In genomic region chr2L:16287602-16288392, dm6 we compare ENCODE assay signal across 6 fruit fly cellular contexts.
TF ChIP-seq lines count a peak whose summit lies in the region.

Gene crp (minus strand): TSS chr2L:16287730.
Gene pkaap (plus strand): TSS chr2L:16288290.

- peak; percentile 98 for TF ChIP-seq CTCF in S2 (optimal IDR thresholded peaks at IDR 0.05; lab: Kevin White, UChicago)
- TF ChIP-seq CTCF in whole organism, embryonic (GFP tag; optimal IDR thresholded peaks at IDR 0.05; lab: Kevin White, UChicago) = peak; percentile 100

TF ChIP-seq in whole organism, adult, 20 proteins besides CTCF, POLR2A, EP300 and RAD21 (continues in another document):
- TF ChIP-seq CG5204 (GFP tag; optimal IDR thresholded peaks at IDR 0.05; lab: Kevin White, UChicago) (no peak), Clk (GFP tag; optimal IDR thresholded peaks at IDR 0.05; lab: Kevin White, UChicago) (peak; percentile 63), Crg-1 (GFP tag; optimal IDR thresholded peaks at IDR 0.05; lab: Kevin White, UChicago) (peak; percentile 94), CG11617 (GFP tag; optimal IDR thresholded peaks at IDR 0.05; lab: Kevin White, UChicago) (peak; percentile 58), pad (GFP tag; optimal IDR thresholded peaks at IDR 0.05; lab: Kevin White, UChicago) (peak; percentile 73), cic (GFP tag; optimal IDR thresholded peaks at IDR 0.05; lab: Kevin White, UChicago) (peak; percentile 82), CG1620 (GFP tag; optimal IDR thresholded peaks at IDR 0.05; lab: Kevin White, UChicago) (peak; percentile 96), Hr96 (GFP tag; optimal IDR thresholded peaks at IDR 0.05; lab: Kevin White, UChicago) (peak; percentile 91), CG7101 (tag; optimal IDR thresholded peaks at IDR 0.05; lab: Kevin White, UChicago) (peak; percentile 73), cnc (optimal IDR thresholded peaks at IDR 0.05; lab: Kevin White, UChicago) (no peak), CG12768 (GFP tag; optimal IDR thresholded peaks at IDR 0.05; lab: Kevin White, UChicago) (peak; percentile 77), tj (GFP tag; optimal IDR thresholded peaks at IDR 0.05; lab: Kevin White, UChicago) (peak; percentile 60), CG7045 (GFP tag; optimal IDR thresholded peaks at IDR 0.05; lab: Kevin White, UChicago) (peak; percentile 67), Mnt (GFP tag; optimal IDR thresholded peaks at IDR 0.05; lab: Kevin White, UChicago) (peak; percentile 91), ovo (GFP tag; optimal IDR thresholded peaks at IDR 0.05; lab: Kevin White, UChicago) (peak; percentile 93), toe (GFP tag; optimal IDR thresholded peaks at IDR 0.05; lab: Kevin White, UChicago) (peak; percentile 92), CG33017 (tag; optimal IDR thresholded peaks at IDR 0.05; lab: Kevin White, UChicago) (peak; percentile 40), bab1 (GFP tag; optimal IDR thresholded peaks at IDR 0.05; lab: Kevin White, UChicago) (peak; percentile 64)

TF ChIP-seq in whole organism, embryonic, 481 proteins besides CTCF, POLR2A, EP300 and RAD21 (continues in another document):
- no peak for TF ChIP-seq gsb (GFP tag; IDR thresholded peaks at IDR 0.05; lab: Robert Waterston, UW)
- TF ChIP-seq Hmx (GFP tag; optimal IDR thresholded peaks at IDR 0.05; lab: Kevin White, UChicago) = peak; percentile 78
- TF ChIP-seq Ravus (GFP tag; IDR thresholded peaks at IDR 0.05; lab: Robert Waterston, UW) = no peak
- peak; percentile 71 for TF ChIP-seq zf30C (GFP tag; optimal IDR thresholded peaks at IDR 0.05; lab: Kevin White, UChicago)
- no peak for TF ChIP-seq knrl (GFP tag; IDR thresholded peaks at IDR 0.05; lab: Robert Waterston, UW; ENCODE audit: partially characterized antibody)
- TF ChIP-seq gce (GFP tag; IDR thresholded peaks at IDR 0.05; lab: Robert Waterston, UW) = no peak
- no peak for TF ChIP-seq CG9437 (GFP tag; optimal IDR thresholded peaks at IDR 0.05; lab: Kevin White, UChicago)
- no peak for TF ChIP-seq al (GFP tag; IDR thresholded peaks at IDR 0.05; lab: Robert Waterston, UW)
- peak; percentile 36 for TF ChIP-seq luna (GFP tag; optimal IDR thresholded peaks at IDR 0.05; lab: Kevin White, UChicago)
- peak; percentile 90 for TF ChIP-seq CG5245 (GFP tag; optimal IDR thresholded peaks at IDR 0.05; lab: Kevin White, UChicago)
- no peak for TF ChIP-seq NFAT (GFP tag; IDR thresholded peaks at IDR 0.05; lab: Robert Waterston, UW)
- peak; percentile 20 for TF ChIP-seq sima (GFP tag; optimal IDR thresholded peaks at IDR 0.05; lab: Kevin White, UChicago)
- no peak for TF ChIP-seq CG32532 (GFP tag; IDR thresholded peaks at IDR 0.05; lab: Robert Waterston, UW)
- peak; percentile 93 for TF ChIP-seq Sry-δ (GFP tag; optimal IDR thresholded peaks at IDR 0.05; lab: Kevin White, UChicago)
- no peak for TF ChIP-seq inv (GFP tag; IDR thresholded peaks at IDR 0.05; lab: Robert Waterston, UW; ENCODE audit: partially characterized antibody)
- no peak for TF ChIP-seq CG4404 (GFP tag; IDR thresholded peaks at IDR 0.05; lab: Robert Waterston, UW)
- TF ChIP-seq ham (GFP tag; IDR thresholded peaks at IDR 0.05; lab: Robert Waterston, UW) = no peak
- peak; percentile 77 for TF ChIP-seq Dip3 (GFP tag; optimal IDR thresholded peaks at IDR 0.05; lab: Kevin White, UChicago)
- no peak for TF ChIP-seq hth (optimal IDR thresholded peaks at IDR 0.05; lab: Kevin White, UChicago)

TF ChIP-seq in whole organism, prepupa, 60 proteins besides CTCF, POLR2A, EP300 and RAD21 (continues in another document):
- TF ChIP-seq CG8319 (GFP tag; optimal IDR thresholded peaks at IDR 0.05; lab: Kevin White, UChicago) (peak; percentile 25), CG10669 (GFP tag; optimal IDR thresholded peaks at IDR 0.05; lab: Kevin White, UChicago) (peak; percentile 15), CG10631 (GFP tag; optimal IDR thresholded peaks at IDR 0.05; lab: Kevin White, UChicago) (peak; percentile 34), CG11294 (GFP tag; IDR thresholded peaks at IDR 0.05; lab: Robert Waterston, UW) (no peak), salr (GFP tag; optimal IDR thresholded peaks at IDR 0.05; lab: Kevin White, UChicago) (peak in 1 of 2 experiments; percentile 27), net (GFP tag; optimal IDR thresholded peaks at IDR 0.05; lab: Kevin White, UChicago) (peak; percentile 52), CG6163 (GFP tag; IDR thresholded peaks at IDR 0.05; lab: Robert Waterston, UW) (no peak), CG16779 (tag; optimal IDR thresholded peaks at IDR 0.05; lab: Kevin White, UChicago) (peak; percentile 14), CG15336 (GFP tag; IDR thresholded peaks at IDR 0.05; lab: Robert Waterston, UW) (no peak), Eip93F (GFP tag; optimal IDR thresholded peaks at IDR 0.05; lab: Kevin White, UChicago) (peak; percentile 57), Ets96B (tag; optimal IDR thresholded peaks at IDR 0.05; lab: Kevin White, UChicago) (no peak), achi (GFP tag; optimal IDR thresholded peaks at IDR 0.05; lab: Kevin White, UChicago) (peak; percentile 21), Smox (GFP tag; optimal IDR thresholded peaks at IDR 0.05; lab: Kevin White, UChicago) (peak; percentile 77), fkh (GFP tag; optimal IDR thresholded peaks at IDR 0.05; lab: Kevin White, UChicago) (peak; percentile 94), CG9139 (GFP tag; optimal IDR thresholded peaks at IDR 0.05; lab: Kevin White, UChicago) (peak; percentile 57), vri (GFP tag; optimal IDR thresholded peaks at IDR 0.05; lab: Kevin White, UChicago) (peak; percentile 58), Ets21C (GFP tag; optimal IDR thresholded peaks at IDR 0.05; lab: Kevin White, UChicago) (peak; percentile 60), Eip78C (GFP tag; lab: Kevin White, UChicago) (peak; percentile 80), CG8119 (GFP tag; IDR thresholded peaks at IDR 0.05; lab: Robert Waterston, UW) (no peak), CG6808 (GFP tag; optimal IDR thresholded peaks at IDR 0.05; lab: Kevin White, UChicago) (peak; percentile 17)

TF ChIP-seq in whole organism, pupa, 21 proteins besides CTCF, POLR2A, EP300 and RAD21:
- TF ChIP-seq CG17806 (tag; optimal IDR thresholded peaks at IDR 0.05; lab: Kevin White, UChicago) (peak; percentile 1), CG34367 (tag; optimal IDR thresholded peaks at IDR 0.05; lab: Kevin White, UChicago) (peak; percentile 34), Snoo (tag; optimal IDR thresholded peaks at IDR 0.05; lab: Kevin White, UChicago) (peak; percentile 57), CG15710 (tag; optimal IDR thresholded peaks at IDR 0.05; lab: Kevin White, UChicago) (peak; percentile 12), CG10348 (GFP tag; IDR thresholded peaks at IDR 0.05; lab: Robert Waterston, UW) (no peak), CG8301 (tag; optimal IDR thresholded peaks at IDR 0.05; lab: Kevin White, UChicago) (no peak), EcR (GFP tag; optimal IDR thresholded peaks at IDR 0.05; lab: Kevin White, UChicago) (no peak), CG14655 (GFP tag; optimal IDR thresholded peaks at IDR 0.05; lab: Kevin White, UChicago) (no peak), rn (GFP tag; IDR thresholded peaks at IDR 0.05; lab: Robert Waterston, UW) (no peak), CG13204 (GFP tag; optimal IDR thresholded peaks at IDR 0.05; lab: Kevin White, UChicago) (peak; percentile 48), Pif1A (GFP tag; optimal IDR thresholded peaks at IDR 0.05; lab: Kevin White, UChicago) (no peak), gl (tag; optimal IDR thresholded peaks at IDR 0.05; lab: Kevin White, UChicago) (peak; percentile 18), CG32121 (GFP tag; IDR thresholded peaks at IDR 0.05; lab: Robert Waterston, UW) (no peak), CG4496 (GFP tag; IDR thresholded peaks at IDR 0.05; lab: Robert Waterston, UW) (no peak), Ets98B (GFP tag; IDR thresholded peaks at IDR 0.05; lab: Robert Waterston, UW) (no peak), CG8159 (tag; optimal IDR thresholded peaks at IDR 0.05; lab: Kevin White, UChicago) (peak; percentile 50), D1 (tag; optimal IDR thresholded peaks at IDR 0.05; lab: Kevin White, UChicago) (no peak), fd96Ca (GFP tag; IDR thresholded peaks at IDR 0.05; lab: Robert Waterston, UW) (no peak), CG12605 (GFP tag; IDR thresholded peaks at IDR 0.05; lab: Robert Waterston, UW) (no peak), Pif1B (GFP tag; optimal IDR thresholded peaks at IDR 0.05; lab: Kevin White, UChicago) (peak; percentile 64), CG9948 (tag; optimal IDR thresholded peaks at IDR 0.05; lab: Kevin White, UChicago) (no peak)

TF ChIP-seq in whole organism, wandering third instar larva, 38 proteins besides CTCF, POLR2A, EP300 and RAD21 (continues in another document):
- TF ChIP-seq foxo (GFP tag; optimal IDR thresholded peaks at IDR 0.05; lab: Kevin White, UChicago) (peak; percentile 66 to 88), tai (GFP tag; optimal IDR thresholded peaks at IDR 0.05; lab: Kevin White, UChicago) (peak; percentile 97), rgr (GFP tag; optimal IDR thresholded peaks at IDR 0.05; lab: Kevin White, UChicago) (peak; percentile 86), dmrt93B (GFP tag; optimal IDR thresholded peaks at IDR 0.05; lab: Kevin White, UChicago) (peak; percentile 42), ey (GFP tag; optimal IDR thresholded peaks at IDR 0.05; lab: Kevin White, UChicago) (peak; percentile 76), h (GFP tag; optimal IDR thresholded peaks at IDR 0.05; lab: Kevin White, UChicago) (peak; percentile 86), Jra (GFP tag; optimal IDR thresholded peaks at IDR 0.05; lab: Kevin White, UChicago) (peak; percentile 85), Hr78 (GFP tag; optimal IDR thresholded peaks at IDR 0.05; lab: Kevin White, UChicago) (no peak), sv (GFP tag; optimal IDR thresholded peaks at IDR 0.05; lab: Kevin White, UChicago) (peak; percentile 93), pan (optimal IDR thresholded peaks at IDR 0.05; lab: Kevin White, UChicago) (no peak), br (GFP tag; optimal IDR thresholded peaks at IDR 0.05; lab: Kevin White, UChicago) (peak; percentile 76), lola (GFP tag; optimal IDR thresholded peaks at IDR 0.05; lab: Kevin White, UChicago) (no peak), Myc (optimal IDR thresholded peaks at IDR 0.05; lab: Kevin White, UChicago) (peak; percentile 86), dl (GFP tag; optimal IDR thresholded peaks at IDR 0.05; lab: Kevin White, UChicago; ENCODE audit: insufficient read depth in 1 of 2, partially characterized antibody in 2 of 2) (peak in 1 of 2 experiments; percentile 62), psq (GFP tag; optimal IDR thresholded peaks at IDR 0.05; lab: Kevin White, UChicago) (peak; percentile 34), usp (GFP tag; optimal IDR thresholded peaks at IDR 0.05; lab: Kevin White, UChicago) (no peak), sage (GFP tag; optimal IDR thresholded peaks at IDR 0.05; lab: Kevin White, UChicago) (peak; percentile 63), Mio (GFP tag; optimal IDR thresholded peaks at IDR 0.05; lab: Kevin White, UChicago) (peak; percentile 53), Hr83 (GFP tag; optimal IDR thresholded peaks at IDR 0.05; lab: Kevin White, UChicago; ENCODE audit: poor library complexity, severe bottlenecking) (peak; percentile 97), Vsx2 (GFP tag; optimal IDR thresholded peaks at IDR 0.05; lab: Kevin White, UChicago; ENCODE audit: partially characterized antibody) (peak; percentile 98), Rel (GFP tag; optimal IDR thresholded peaks at IDR 0.05; lab: Kevin White, UChicago) (peak; percentile 51), Rel (tag; optimal IDR thresholded peaks at IDR 0.05; lab: Kevin White, UChicago) (peak; percentile 47), N (GFP tag; optimal IDR thresholded peaks at IDR 0.05; lab: Kevin White, UChicago) (no peak)
